Fruit fly (Drosophila melanogaster) whole organism, wandering third instar larva: ENCODE measurements around the gene CG42833.

Source experiments
- Abd-B ChIP-seq: fragments of >200 bp; optimal IDR thresholded peaks from 2 replicates; lab custom pipeline; 2017; ENCODE audit warnings: missing biosample characterization, missing genetic modification characterization
- CG32264 ChIP-seq: fragments of 200-800 bp; sonication (Bioruptor generic); optimal IDR thresholded peaks from 2 replicates; lab custom pipeline; 2016; ENCODE audit warnings: missing biosample characterization, missing genetic modification characterization
- CG9705 ChIP-seq: fragments of 200-800 bp; sonication (Bioruptor generic); optimal IDR thresholded peaks from 2 replicates; lab custom pipeline; 2018; ENCODE audit warnings: missing biosample characterization, mild to moderate bottlenecking, missing genetic modification characterization
- CrebA ChIP-seq: fragments of 200-800 bp; sonication (Bioruptor generic); optimal IDR thresholded peaks from 2 replicates; lab custom pipeline; 2016; ENCODE audit warnings: missing biosample characterization, mild to moderate bottlenecking, missing genetic modification characterization, borderline replicate concordance
- Dfd ChIP-seq: fragments of >200 bp; optimal IDR thresholded peaks from 2 replicates; lab custom pipeline; 2017; ENCODE audit warnings: missing biosample characterization, missing genetic modification characterization
- Dif ChIP-seq: fragments of 200-275, 200-300 bp; sonication (Bioruptor generic); optimal IDR thresholded peaks from 2 replicates; lab custom pipeline; 2018; ENCODE audit warnings: missing biosample characterization, missing genetic modification characterization; ENCODE audit not compliant: partially characterized antibody
- GATAd ChIP-seq: sonication (Bioruptor generic); optimal IDR thresholded peaks from 2 replicates; lab custom pipeline; 2016; ENCODE audit warnings: missing biosample characterization, missing genetic modification characterization
- HLH106 ChIP-seq: fragments of 200-800 bp; optimal IDR thresholded peaks from 3 replicates; lab custom pipeline; 2019; ENCODE audit warnings: missing biosample characterization, mild to moderate bottlenecking, missing genetic modification characterization, moderate library complexity
- Hnf4 ChIP-seq: fragments of 200-800 bp; sonication (Bioruptor generic); optimal IDR thresholded peaks from 2 replicates; lab custom pipeline; 2016; ENCODE audit warnings: missing biosample characterization, mild to moderate bottlenecking, missing genetic modification characterization
- Hr78 ChIP-seq: fragments of >200 bp; optimal IDR thresholded peaks from 2 replicates; lab custom pipeline; 2017; ENCODE audit warnings: missing biosample characterization, missing genetic modification characterization
- Hr83 ChIP-seq: fragments of 200-300 bp; sonication (Bioruptor generic); optimal IDR thresholded peaks from 2 replicates; lab custom pipeline; 2016; ENCODE audit warnings: missing biosample characterization, mild to moderate bottlenecking, missing genetic modification characterization, moderate library complexity; ENCODE audit not compliant: poor library complexity, severe bottlenecking
- Jra ChIP-seq: sonication (Bioruptor generic); optimal IDR thresholded peaks from 2 replicates; lab custom pipeline; 2016; ENCODE audit warnings: missing biosample characterization, missing genetic modification characterization
- Mio ChIP-seq: sonication (Bioruptor generic); optimal IDR thresholded peaks from 2 replicates; lab custom pipeline; 2016; ENCODE audit warnings: missing biosample characterization, missing genetic modification characterization
- Myc ChIP-seq: fragments of >200 bp; optimal IDR thresholded peaks from 2 replicates; lab custom pipeline; 2017
- N ChIP-seq: fragments of >200 bp; optimal IDR thresholded peaks from 2 replicates; lab custom pipeline; 2018; ENCODE audit warnings: missing biosample characterization, missing external identifiers, missing genetic modification characterization
- OdsH ChIP-seq: fragments of 200-800 bp; sonication (Bioruptor generic); optimal IDR thresholded peaks from 2 replicates; lab custom pipeline; 2016; ENCODE audit warnings: missing biosample characterization, mild to moderate bottlenecking, missing genetic modification characterization
- Rel ChIP-seq, 2 experiments: fragments of 200-800 bp; sonication (Bioruptor generic) in 1 of 2; optimal IDR thresholded peaks; 2 replicates in 1 of 2; 3 replicates in 1 of 2; lab custom pipeline; 2016 to 2019; ENCODE audit warnings: mild to moderate bottlenecking in 2 of 2, missing biosample characterization in 2 of 2, missing genetic modification characterization in 2 of 2, moderate library complexity in 1 of 2
- Sp1 ChIP-seq: fragments of 200-800 bp; sonication (Bioruptor generic); optimal IDR thresholded peaks from 3 replicates; lab custom pipeline; 2019; ENCODE audit warnings: missing biosample characterization, mild to moderate bottlenecking, missing genetic modification characterization, moderate library complexity
- Vsx2 ChIP-seq: fragments of 200-300, 225-300 bp; sonication (Bioruptor generic); optimal IDR thresholded peaks from 2 replicates; lab custom pipeline; 2018; ENCODE audit warnings: missing biosample characterization, missing genetic modification characterization; ENCODE audit not compliant: partially characterized antibody
- br ChIP-seq: fragments of 200-800 bp; sonication (Bioruptor generic); optimal IDR thresholded peaks from 2 replicates; lab custom pipeline; 2016; ENCODE audit warnings: missing biosample characterization, missing genetic modification characterization
- brk ChIP-seq: fragments of 200-800 bp; sonication (Bioruptor generic); optimal IDR thresholded peaks from 2 replicates; lab custom pipeline; 2016; ENCODE audit warnings: missing biosample characterization, mild to moderate bottlenecking, missing genetic modification characterization
- dl ChIP-seq, 2 experiments: fragments of 175-275, 200-275 bp in 1 of 2; fragments of 200-275 bp in 1 of 2; sonication (Bioruptor generic); optimal IDR thresholded peaks; lab custom pipeline; 2018; ENCODE audit warnings: mild to moderate bottlenecking in 2 of 2, missing biosample characterization in 2 of 2, missing genetic modification characterization in 2 of 2, moderate library complexity in 2 of 2; ENCODE audit not compliant: partially characterized antibody in 2 of 2, insufficient read depth in 1 of 2
- dmrt93B ChIP-seq: fragments of 200-800 bp; sonication (Bioruptor generic); optimal IDR thresholded peaks from 2 replicates; lab custom pipeline; 2018; ENCODE audit warnings: missing biosample characterization, mild to moderate bottlenecking, missing genetic modification characterization
- dsf ChIP-seq: sonication (Bioruptor generic); optimal IDR thresholded peaks from 2 replicates; lab custom pipeline; 2016; ENCODE audit warnings: missing biosample characterization, missing genetic modification characterization, borderline replicate concordance
- ey ChIP-seq: fragments of 200-800 bp; sonication (Bioruptor generic); optimal IDR thresholded peaks from 2 replicates; lab custom pipeline; 2016; ENCODE audit warnings: missing biosample characterization, missing genetic modification characterization
- foxo ChIP-seq, 2 experiments: fragments of 200-800 bp; sonication (Bioruptor generic); optimal IDR thresholded peaks; 2 replicates in 1 of 2; 3 replicates in 1 of 2; lab custom pipeline; 2016 to 2017; ENCODE audit warnings: missing biosample characterization in 2 of 2, missing genetic modification characterization in 2 of 2
- fru ChIP-seq: fragments of 200-800 bp; sonication (Bioruptor generic); optimal IDR thresholded peaks from 3 replicates; lab custom pipeline; 2016; ENCODE audit warnings: missing biosample characterization, mild to moderate bottlenecking, missing genetic modification characterization
- h ChIP-seq: fragments of 200-800 bp; sonication (Bioruptor generic); optimal IDR thresholded peaks from 3 replicates; lab custom pipeline; 2016; ENCODE audit warnings: missing biosample characterization, mild to moderate bottlenecking, missing genetic modification characterization
- jim ChIP-seq: fragments of 175-275, 200-325 bp; sonication (Bioruptor generic); optimal IDR thresholded peaks from 2 replicates; lab custom pipeline; 2016; ENCODE audit warnings: missing biosample characterization, mild to moderate bottlenecking, missing genetic modification characterization
- lola ChIP-seq: fragments of >200 bp; optimal IDR thresholded peaks from 2 replicates; lab custom pipeline; 2017; ENCODE audit warnings: missing biosample characterization, missing genetic modification characterization
- pan ChIP-seq: fragments of >200 bp; optimal IDR thresholded peaks from 2 replicates; lab custom pipeline; 2017
- psq ChIP-seq: fragments of 200-800 bp; sonication (Bioruptor generic); optimal IDR thresholded peaks from 3 replicates; lab custom pipeline; 2017; ENCODE audit warnings: missing biosample characterization, mild to moderate bottlenecking, missing genetic modification characterization, moderate library complexity
- rgr ChIP-seq: fragments of 200-800 bp; sonication (Bioruptor generic); optimal IDR thresholded peaks from 3 replicates; lab custom pipeline; 2016; ENCODE audit warnings: missing biosample characterization, mild to moderate bottlenecking, missing genetic modification characterization
- sage ChIP-seq: fragments of 200-800 bp; sonication (Bioruptor generic); optimal IDR thresholded peaks from 2 replicates; lab custom pipeline; 2016; ENCODE audit warnings: missing biosample characterization, mild to moderate bottlenecking, missing genetic modification characterization
- sv ChIP-seq: fragments of 200-800 bp; sonication (Bioruptor generic); optimal IDR thresholded peaks from 3 replicates; lab custom pipeline; 2016; ENCODE audit warnings: missing biosample characterization, missing genetic modification characterization
- tai ChIP-seq: sonication (Bioruptor generic); optimal IDR thresholded peaks from 2 replicates; lab custom pipeline; 2016; ENCODE audit warnings: missing biosample characterization, missing genetic modification characterization
- usp ChIP-seq: fragments of >200 bp; optimal IDR thresholded peaks from 2 replicates; lab custom pipeline; 2017; ENCODE audit warnings: missing biosample characterization, missing genetic modification characterization
- woc ChIP-seq: sonication (Bioruptor generic); optimal IDR thresholded peaks from 2 replicates; lab custom pipeline; 2016; ENCODE audit warnings: missing biosample characterization, mild to moderate bottlenecking, missing genetic modification characterization

CG42833 gene

DNA sequence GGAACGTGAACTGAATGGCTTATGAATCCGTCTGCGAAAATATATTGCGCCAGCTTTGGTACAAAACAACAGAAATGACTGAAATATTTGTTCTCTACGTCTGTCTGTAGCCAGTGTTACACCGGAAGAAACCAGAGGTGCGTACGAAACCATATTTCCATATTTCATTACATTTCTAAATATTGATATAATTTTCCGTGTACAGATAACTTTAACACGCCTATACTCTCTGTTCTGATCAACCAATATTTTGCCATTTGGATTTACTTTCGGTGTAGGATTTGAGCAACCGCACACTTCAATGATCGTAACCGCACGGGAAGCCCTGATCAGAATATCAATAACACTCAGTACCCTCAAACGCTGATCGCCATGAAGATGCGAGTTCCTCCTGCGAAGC lies 5.2 kb upstream of the CG42833 start:
- TF ChIP-seq Hr78 (GFP tag; lab: Kevin White, UChicago) (no peak), CG32264 (GFP tag; lab: Kevin White, UChicago) (no peak), jim (no peak), fru (peak; percentile 67), Vsx2 (GFP tag; lab: Kevin White, UChicago) (no peak), Dfd (GFP tag; lab: Kevin White, UChicago) (no peak), woc (peak; percentile 43), sage (GFP tag; lab: Kevin White, UChicago) (peak; percentile 36), foxo (GFP tag; optimal IDR thresholded peaks at IDR 0.05; lab: Kevin White, UChicago) (peak in 1 of 2 experiments; percentile 77), dmrt93B (GFP tag; lab: Kevin White, UChicago) (peak; percentile 34), Hnf4 (GFP tag; lab: Kevin White, UChicago) (peak; percentile 64), h (GFP tag; lab: Kevin White, UChicago) (peak; percentile 79), psq (peak; percentile 41), usp (no peak), Abd-B (GFP tag; lab: Kevin White, UChicago) (no peak), GATAd (GFP tag; lab: Kevin White, UChicago) (no peak), N (no peak), CrebA (GFP tag; lab: Kevin White, UChicago) (no peak), Myc (lab: Kevin White, UChicago) (no peak), ey (GFP tag; lab: Kevin White, UChicago) (peak; percentile 60), brk (GFP tag; lab: Kevin White, UChicago) (peak; percentile 23), br (GFP tag; lab: Kevin White, UChicago) (peak; percentile 66), lola (no peak), dsf (no peak), Mio (GFP tag; lab: Kevin White, UChicago) (no peak), rgr (GFP tag; lab: Kevin White, UChicago) (peak; percentile 71), sv (no peak), tai (GFP tag; lab: Kevin White, UChicago) (peak; percentile 29), OdsH (GFP tag; lab: Kevin White, UChicago) (peak; percentile 61), CG9705 (GFP tag; lab: Kevin White, UChicago) (no peak), pan (lab: Kevin White, UChicago) (no peak), Hr83 (GFP tag; lab: Kevin White, UChicago) (no peak), Rel (GFP tag; optimal IDR thresholded peaks at IDR 0.05; lab: Kevin White, UChicago) (no peak), Rel (tag; optimal IDR thresholded peaks at IDR 0.05; lab: Kevin White, UChicago) (no peak), HLH106 (tag; lab: Kevin White, UChicago) (peak; percentile 71), Jra (GFP tag; lab: Kevin White, UChicago) (no peak), Sp1 (GFP tag; lab: Kevin White, UChicago) (peak; percentile 60), dl (GFP tag; optimal IDR thresholded peaks at IDR 0.05; lab: Kevin White, UChicago; ENCODE audit: insufficient read depth in 1 of 2, partially characterized antibody in 2 of 2) (no peak), Dif (GFP tag; lab: Kevin White, UChicago) (no peak)

DNA sequence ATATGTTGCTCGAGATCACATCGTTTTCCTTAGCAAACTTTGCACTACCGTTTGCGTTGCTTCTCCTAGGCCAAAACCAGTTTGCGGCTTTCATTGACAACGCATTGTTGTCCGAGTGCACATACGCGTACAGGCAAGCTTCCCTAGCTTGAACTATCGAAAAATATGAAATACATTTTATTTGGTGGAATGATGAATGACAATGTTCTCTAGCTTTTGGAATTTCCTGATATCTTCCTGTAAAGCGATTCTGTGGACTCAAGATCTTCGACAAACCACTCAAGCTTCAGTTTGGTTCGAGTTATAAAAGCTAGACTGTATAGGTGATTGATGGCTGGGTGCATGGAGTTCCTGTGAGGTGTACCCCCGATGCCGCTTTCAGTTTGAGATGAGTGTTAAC lies 4.0 kb upstream of the CG42833 start:
- TF ChIP-seq brk (GFP tag; lab: Kevin White, UChicago) (no peak), Sp1 (GFP tag; lab: Kevin White, UChicago) (no peak), Hnf4 (GFP tag; lab: Kevin White, UChicago) (no peak), Dfd (GFP tag; lab: Kevin White, UChicago) (no peak), Vsx2 (GFP tag; lab: Kevin White, UChicago) (no peak), OdsH (GFP tag; lab: Kevin White, UChicago) (peak; percentile 11), HLH106 (tag; lab: Kevin White, UChicago) (peak; percentile 55), fru (peak; percentile 59), usp (no peak), Hr83 (GFP tag; lab: Kevin White, UChicago) (no peak), pan (lab: Kevin White, UChicago) (no peak), lola (no peak), woc (peak; percentile 41), N (no peak), dmrt93B (GFP tag; lab: Kevin White, UChicago) (no peak), dl (GFP tag; optimal IDR thresholded peaks at IDR 0.05; lab: Kevin White, UChicago; ENCODE audit: insufficient read depth in 1 of 2, partially characterized antibody in 2 of 2) (no peak), Hr78 (GFP tag; lab: Kevin White, UChicago) (no peak), sv (no peak), br (GFP tag; lab: Kevin White, UChicago) (peak; percentile 19), dsf (no peak), sage (GFP tag; lab: Kevin White, UChicago) (no peak), tai (GFP tag; lab: Kevin White, UChicago) (no peak), Mio (GFP tag; lab: Kevin White, UChicago) (no peak), Myc (lab: Kevin White, UChicago) (no peak), GATAd (GFP tag; lab: Kevin White, UChicago) (no peak), jim (no peak), Rel (GFP tag; optimal IDR thresholded peaks at IDR 0.05; lab: Kevin White, UChicago) (no peak), Rel (tag; optimal IDR thresholded peaks at IDR 0.05; lab: Kevin White, UChicago) (no peak), rgr (GFP tag; lab: Kevin White, UChicago) (peak; percentile 34), CrebA (GFP tag; lab: Kevin White, UChicago) (no peak), Abd-B (GFP tag; lab: Kevin White, UChicago) (no peak), Dif (GFP tag; lab: Kevin White, UChicago) (no peak), foxo (GFP tag; optimal IDR thresholded peaks at IDR 0.05; lab: Kevin White, UChicago) (peak in 1 of 2 experiments; percentile 38), CG9705 (GFP tag; lab: Kevin White, UChicago) (no peak), CG32264 (GFP tag; lab: Kevin White, UChicago) (no peak), Jra (GFP tag; lab: Kevin White, UChicago) (no peak), ey (GFP tag; lab: Kevin White, UChicago) (peak; percentile 53), psq (no peak), h (GFP tag; lab: Kevin White, UChicago) (peak; percentile 41)
- TF ChIP-seq, all 38 proteins: peak for 9
